Worm (Caenorhabditis elegans) whole organism, young adult: ENCODE measurements around the gene acy-1.
A peak's percentile ranks its signal among the peaks of the same experiment; 100 is the strongest.

Experiments
- F39B2.1 ChIP-seq: fragments of 200-800 bp; sonication (Bioruptor generic); IDR thresholded peaks from 2 replicates; pipeline ENCODE4 v1.3.6; 2022; ENCODE audit warnings: missing genetic modification reagents, missing genetic modification characterization, missing compliant biosample characterization
- Y53F4B.3 ChIP-seq: fragments of 200-800 bp; sonication (Bioruptor generic); IDR thresholded peaks from 2 replicates; pipeline ENCODE4 v1.3.6; 2022; ENCODE audit warnings: missing genetic modification reagents, missing genetic modification characterization, missing compliant biosample characterization
- Y53G8AR.9 ChIP-seq: fragments of 200-800 bp; sonication (Bioruptor generic); conservative IDR thresholded peaks from 2 replicates; pipeline ENCODE4 v1.3.6; 2022; ENCODE audit warnings: missing genetic modification reagents, missing genetic modification characterization, missing compliant biosample characterization
- ZK185.1 ChIP-seq: sonication (generic microtip); optimal IDR thresholded peaks from 2 replicates; lab custom pipeline; 2016; ENCODE audit warnings: mild to moderate bottlenecking, missing genetic modification characterization, missing compliant biosample characterization; ENCODE audit not compliant: poor library complexity, severe bottlenecking
- bed-1 ChIP-seq: fragments of 200-800 bp; sonication (Bioruptor generic); IDR thresholded peaks from 2 replicates; pipeline ENCODE4 v1.3.6; 2022; ENCODE audit warnings: missing genetic modification reagents, missing genetic modification characterization, missing compliant biosample characterization
- bed-2 ChIP-seq: fragments of 200-800 bp; sonication (Bioruptor generic); IDR thresholded peaks from 2 replicates; pipeline ENCODE4 v1.3.6; 2022; ENCODE audit warnings: missing genetic modification reagents, missing genetic modification characterization, missing compliant biosample characterization
- chd-7 ChIP-seq: sonication (generic microtip); optimal IDR thresholded peaks from 2 replicates; lab custom pipeline; 2016; ENCODE audit warnings: mild to moderate bottlenecking, missing genetic modification characterization, moderate library complexity, missing compliant biosample characterization
- die-1 ChIP-seq: sonication (generic microtip); optimal IDR thresholded peaks from 2 replicates; lab custom pipeline; 2016; ENCODE audit warnings: missing genotype, mild to moderate bottlenecking, missing genetic modification characterization, missing compliant biosample characterization
- dox-1 ChIP-seq: fragments of 200-800 bp; sonication (Bioruptor generic); IDR thresholded peaks from 2 replicates; pipeline ENCODE4 v1.3.6; 2022; ENCODE audit warnings: missing genetic modification reagents, missing genetic modification characterization, missing compliant biosample characterization
- egrh-3 ChIP-seq: fragments of 200-800 bp; sonication (Bioruptor generic); IDR thresholded peaks from 2 replicates; pipeline ENCODE4 v1.3.6; 2022; ENCODE audit warnings: missing genetic modification reagents, missing genetic modification characterization, missing compliant biosample characterization
- ekl-4 ChIP-seq: fragments of 200-800 bp; sonication (Bioruptor generic); IDR thresholded peaks from 2 replicates; pipeline ENCODE4 v1.3.6; 2022; ENCODE audit warnings: missing genetic modification reagents, missing genetic modification characterization, missing compliant biosample characterization
- ets-4 ChIP-seq: fragments of 200-800 bp; sonication (Bioruptor generic); optimal IDR thresholded peaks from 2 replicates; lab custom pipeline; 2018; ENCODE audit warnings: mild to moderate bottlenecking, missing genetic modification characterization, missing compliant biosample characterization
- him-1 ChIP-seq: sonication (generic microtip); optimal IDR thresholded peaks from 2 replicates; lab custom pipeline; 2016; ENCODE audit warnings: missing genotype, missing genetic modification reagents, missing genetic modification characterization, missing compliant biosample characterization
- lin-26 ChIP-seq: fragments of 200-800 bp; sonication (Bioruptor generic); IDR thresholded peaks from 2 replicates; pipeline ENCODE4 v1.3.6; 2022; ENCODE audit warnings: missing genetic modification reagents, missing genetic modification characterization, missing compliant biosample characterization
- lin-40 ChIP-seq: sonication (generic microtip); optimal IDR thresholded peaks from 2 replicates; lab custom pipeline; 2016; ENCODE audit warnings: missing genetic modification characterization, mild to moderate bottlenecking, missing compliant biosample characterization, missing genotype, missing genetic modification reagents
- lsl-1 ChIP-seq: fragments of 200-800 bp; sonication (Bioruptor generic); optimal IDR thresholded peaks from 2 replicates; lab custom pipeline; 2018; ENCODE audit warnings: mild to moderate bottlenecking, missing genetic modification characterization, moderate library complexity, missing compliant biosample characterization
- madf-8 ChIP-seq: fragments of 200-800 bp; sonication (Bioruptor generic); conservative IDR thresholded peaks from 2 replicates; pipeline ENCODE4 v1.3.6; 2022; ENCODE audit warnings: missing genetic modification reagents, missing genetic modification characterization, missing compliant biosample characterization
- mxl-1 ChIP-seq: sonication (generic microtip); optimal IDR thresholded peaks from 2 replicates; lab custom pipeline; 2016; ENCODE audit warnings: missing genetic modification characterization, missing compliant biosample characterization
- nhr-179 ChIP-seq: sonication (generic microtip); optimal IDR thresholded peaks from 2 replicates; lab custom pipeline; 2016; ENCODE audit warnings: mild to moderate bottlenecking, missing genetic modification characterization, missing compliant biosample characterization
- nhr-80 ChIP-seq: sonication (generic microtip); optimal IDR thresholded peaks from 2 replicates; lab custom pipeline; 2016; ENCODE audit warnings: missing genetic modification characterization, missing compliant biosample characterization
- nhr-90 ChIP-seq: sonication (generic microtip); optimal IDR thresholded peaks from 2 replicates; lab custom pipeline; 2016; ENCODE audit warnings: missing genotype, mild to moderate bottlenecking, missing genetic modification characterization, missing compliant biosample characterization
- rpc-1 ChIP-seq, 2 experiments: fragments of 150-350 bp in 1 of 2; sonication (generic microtip) in 1 of 2; optimal IDR thresholded peaks; 2 replicates each; lab custom pipeline; 2014 to 2018; ENCODE audit warnings: missing biosample characterization in 1 of 2, missing genetic modification characterization in 1 of 2, missing genetic modification reagents in 1 of 2, missing genotype in 1 of 2
- sdz-38 ChIP-seq: sonication (generic microtip); optimal IDR thresholded peaks from 2 replicates; lab custom pipeline; 2016; ENCODE audit warnings: missing genotype, missing genetic modification characterization, missing compliant biosample characterization
- snpc-4 ChIP-seq, 5 experiments: fragments of 150-350 bp in 1 of 5; sonication (generic microtip) in 4 of 5; optimal IDR thresholded peaks; 2 replicates each; lab custom pipeline; 2014 to 2018; ENCODE audit warnings: missing genetic modification characterization in 5 of 5, missing biosample characterization in 3 of 5, antibody characterized with exemption in 2 of 5, mild to moderate bottlenecking in 2 of 5, missing compliant biosample characterization in 2 of 5, missing genotype in 2 of 5, moderate library complexity in 2 of 5, missing genetic modification reagents in 1 of 5
- somi-1 ChIP-seq: fragments of 200-800 bp; sonication (Bioruptor generic); optimal IDR thresholded peaks from 2 replicates; lab custom pipeline; 2018; ENCODE audit warnings: mild to moderate bottlenecking, missing genetic modification characterization, missing compliant biosample characterization
- tbx-9 ChIP-seq: sonication (generic microtip); optimal IDR thresholded peaks from 2 replicates; lab custom pipeline; 2016; ENCODE audit warnings: borderline replicate concordance, missing genetic modification characterization, inconsistent platforms, missing compliant biosample characterization
- unc-130 ChIP-seq: sonication (generic microtip); optimal IDR thresholded peaks from 2 replicates; lab custom pipeline; 2016; ENCODE audit warnings: missing genetic modification reagents, missing genetic modification characterization, missing compliant biosample characterization
- unc-62 ChIP-seq: fragments of 150-350 bp; optimal IDR thresholded peaks from 2 replicates; lab custom pipeline; 2014; ENCODE audit warnings: missing biosample characterization, missing genetic modification reagents, missing genetic modification characterization
- xnd-1 ChIP-seq: sonication (generic microtip); optimal IDR thresholded peaks from 2 replicates; lab custom pipeline; 2016; ENCODE audit warnings: missing genotype, missing genetic modification reagents, missing genetic modification characterization, missing compliant biosample characterization
- zfh-2 ChIP-seq: fragments of 200-800 bp; sonication (Bioruptor generic); conservative IDR thresholded peaks from 2 replicates; pipeline ENCODE4 v1.3.6; 2022; ENCODE audit warnings: missing genetic modification reagents, missing genetic modification characterization, missing compliant biosample characterization
- ztf-22 ChIP-seq: fragments of 200-800 bp; sonication (Bioruptor generic); optimal IDR thresholded peaks from 2 replicates; lab custom pipeline; 2018; ENCODE audit warnings: mild to moderate bottlenecking, missing genetic modification characterization, moderate library complexity, missing compliant biosample characterization
- ztf-28 ChIP-seq: fragments of 200-800 bp; sonication (Bioruptor generic); IDR thresholded peaks from 2 replicates; pipeline ENCODE4 v1.3.6; 2022; ENCODE audit warnings: missing genetic modification reagents, missing genetic modification characterization, missing compliant biosample characterization
- ztf-3 ChIP-seq: fragments of 200-800 bp; sonication (Bioruptor generic); optimal IDR thresholded peaks from 2 replicates; lab custom pipeline; 2018; ENCODE audit warnings: mild to moderate bottlenecking, missing genetic modification characterization, missing compliant biosample characterization
- ztf-6 ChIP-seq: fragments of 200-800 bp; sonication (Bioruptor generic); IDR thresholded peaks from 2 replicates; pipeline ENCODE4 v1.3.6; 2022; ENCODE audit warnings: missing genetic modification reagents, missing genetic modification characterization, missing compliant biosample characterization

acy-1 gene

ce11 chrIII:4762846-4763245, 41.0 kb downstream of the acy-1 start:
- TF ChIP-seq die-1 (no peak), zfh-2 (GFP tag; lab: Robert Waterston, UW) (peak; percentile 81), egrh-3 (GFP tag; lab: Robert Waterston, UW) (peak; percentile 41; the same call in 1 of the 2 replicates)

DNA sequence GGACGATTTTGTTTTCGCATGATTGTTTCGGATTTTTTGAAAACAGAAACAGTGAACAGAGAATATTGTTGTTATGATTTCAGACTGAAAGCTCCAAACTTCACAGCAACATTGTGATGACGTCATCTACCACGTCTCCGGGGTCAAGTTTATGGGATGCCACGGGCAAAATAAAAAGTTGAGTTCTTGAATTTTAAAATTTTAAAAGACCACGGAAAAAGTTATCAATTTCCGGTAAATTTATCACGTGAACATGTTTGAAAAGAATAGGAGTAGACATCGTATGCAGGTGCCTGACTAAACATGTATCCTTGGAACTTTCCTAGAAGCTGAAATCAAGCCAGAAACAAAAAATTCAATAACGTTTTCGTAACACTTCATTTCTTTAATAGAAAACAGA, 41.6 kb downstream of the acy-1 start, which contains the start of gene B0393.4:
Gene B0393.4, minus strand, starts transcription at position 101 of the 400 bp plus-strand sequence.
- TF ChIP-seq ztf-28 (GFP tag; lab: Robert Waterston, UW), result no peak

DNA sequence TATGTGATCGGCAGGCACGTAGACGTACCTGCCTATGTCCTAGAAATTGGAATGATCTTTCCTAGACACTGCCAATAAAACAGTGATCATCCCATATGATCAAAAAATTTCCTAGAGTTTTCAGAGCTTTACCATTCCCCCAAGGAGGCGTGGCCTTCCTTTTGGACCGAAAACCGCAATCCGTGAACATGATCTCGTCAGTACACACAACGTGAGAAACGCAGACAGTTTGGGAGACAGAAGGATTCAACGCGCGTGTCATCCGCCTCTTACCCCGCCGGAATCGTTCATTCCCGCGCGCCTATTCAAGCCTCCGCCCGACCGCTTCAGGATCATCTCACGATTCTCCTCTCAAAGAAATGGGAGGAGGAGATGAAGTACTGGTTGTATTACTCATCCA, 43.6 kb downstream of the acy-1 start, which contains the start of gene B0393.5:
Gene B0393.5, plus strand, starts transcription at position 301 of the 400 bp plus-strand sequence.
- no peak for TF ChIP-seq Y53F4B.3
- no peak for TF ChIP-seq F39B2.1
- TF ChIP-seq, all 124 proteins: peak for 0

ce11 chrIII:4766842-4767241, 44.9 kb downstream of the acy-1 start:
- TF ChIP-seq ztf-6 (GFP tag; lab: Robert Waterston, UW) (no peak), snpc-4 (GFP tag; optimal IDR thresholded peaks at IDR 0.05; lab: Kevin White, UChicago) (no peak), snpc-4 (tag; optimal IDR thresholded peaks at IDR 0.05; lab: Kevin White, UChicago) (no peak), ekl-4 (GFP tag; lab: Robert Waterston, UW) (no peak), him-1 (tag; lab: Kevin White, UChicago) (no peak), madf-8 (no peak), bed-2 (GFP tag; lab: Robert Waterston, UW) (no peak)

DNA sequence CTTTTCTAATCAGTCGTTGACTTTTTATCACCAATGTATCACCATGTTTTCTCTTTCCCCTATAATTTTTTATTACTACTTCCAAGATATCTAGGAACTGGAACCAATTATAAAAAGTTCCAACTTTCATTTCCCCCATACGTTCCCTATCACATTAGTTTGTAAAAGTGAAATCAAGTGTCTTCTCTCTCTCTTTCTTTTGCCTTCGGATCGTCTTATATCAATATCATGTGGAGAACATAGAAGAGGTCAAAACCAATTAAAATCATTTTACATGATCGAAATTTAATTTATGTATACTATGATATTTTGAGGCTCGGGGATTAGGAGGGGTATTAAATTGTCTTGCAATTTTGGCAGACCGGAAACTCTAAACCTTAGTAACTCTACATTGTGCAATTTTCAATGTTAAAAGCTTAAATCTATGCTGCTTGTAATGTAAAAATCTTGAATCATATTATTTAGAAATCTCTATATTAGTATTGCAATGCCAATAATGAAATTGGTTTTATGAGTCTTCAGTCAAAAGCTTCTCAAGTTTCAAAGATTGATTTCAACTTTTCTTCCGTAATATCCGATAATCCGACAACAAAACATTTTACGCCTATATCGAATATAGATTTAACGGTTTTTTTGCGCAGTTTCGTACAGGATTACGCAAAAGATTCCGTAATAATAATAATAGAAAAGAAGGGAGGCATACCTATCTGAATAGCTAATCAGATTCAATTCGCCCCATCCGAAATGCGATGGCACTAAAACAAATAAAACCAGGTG, 46.2 kb downstream of the acy-1 start:
- TF ChIP-seq lin-40 (tag; lab: Kevin White, UChicago) (no peak), ztf-3 (GFP tag; lab: Kevin White, UChicago) (no peak), nhr-80 (tag; lab: Kevin White, UChicago) (no peak), tbx-9 (tag; lab: Kevin White, UChicago) (no peak), mxl-1 (tag; lab: Kevin White, UChicago) (no peak), unc-62 (GFP tag; lab: Kevin White, UChicago) (no peak), lsl-1 (GFP tag; lab: Kevin White, UChicago) (no peak), bed-1 (no peak)
- TF ChIP-seq, all 124 proteins: peak for 0

ce11 chrIII:4778003-4778402, 56.1 kb downstream of the acy-1 start, which contains the start of gene B0393.7:
B0393.7 (minus strand) TSS chrIII:4778103.
- TF ChIP-seq rpc-1 (optimal IDR thresholded peaks at IDR 0.05; lab: Kevin White, UChicago) (no peak), rpc-1 (tag; optimal IDR thresholded peaks at IDR 0.05; lab: Kevin White, UChicago) (no peak), dox-1 (no peak), unc-130 (GFP tag; lab: Kevin White, UChicago) (no peak), somi-1 (GFP tag; lab: Kevin White, UChicago) (no peak), ets-4 (GFP tag; lab: Kevin White, UChicago) (no peak), sdz-38 (tag; lab: Kevin White, UChicago) (no peak), ztf-22 (no peak), ZK185.1 (no peak), lin-26 (GFP tag; lab: Robert Waterston, UW) (no peak), nhr-90 (tag; lab: Kevin White, UChicago) (no peak), xnd-1 (tag; lab: Kevin White, UChicago) (no peak), nhr-179 (no peak), chd-7 (tag; lab: Kevin White, UChicago) (no peak), bed-2 (GFP tag; lab: Robert Waterston, UW) (no peak), Y53G8AR.9 (GFP tag; lab: Robert Waterston, UW) (no peak), ekl-4 (GFP tag; lab: Robert Waterston, UW) (no peak)
